Comparison of ENCODE assay signal across 3 worm cellular contexts in genomic region chrIII:7378522-7378921, ce11.
TF ChIP-seq lines count a peak whose summit lies in the region.

No protein-coding gene starts in this region.

TF ChIP-seq in whole organism, L3 larva, 47 proteins besides CTCF, POLR2A, EP300 and RAD21:
- TF ChIP-seq unc-39 (tag; optimal IDR thresholded peaks at IDR 0.05; lab: Kevin White, UChicago), result no peak
- TF ChIP-seq elt-3 (tag; optimal IDR thresholded peaks at IDR 0.05; lab: Kevin White, UChicago), result no peak
- TF ChIP-seq fkh-2 (tag; optimal IDR thresholded peaks at IDR 0.05; lab: Kevin White, UChicago), result no peak
- peak; percentile 21 for TF ChIP-seq ama-1 (optimal IDR thresholded peaks at IDR 0.05; lab: Kevin White, UChicago)
- no peak for TF ChIP-seq aly-2 (tag; optimal IDR thresholded peaks at IDR 0.05; lab: Kevin White, UChicago)
TF ChIP-seq in whole organism, L3 larva: peak in this region for 1.

TF ChIP-seq in whole organism, early embryonic, 17 proteins besides CTCF, POLR2A, EP300 and RAD21:
- TF ChIP-seq aly-1 (tag; optimal IDR thresholded peaks at IDR 0.05; lab: Kevin White, UChicago) (no peak), hmg-4 (GFP tag; optimal IDR thresholded peaks at IDR 0.05; lab: Kevin White, UChicago) (peak; percentile 15)

TF ChIP-seq in whole organism, young adult, 124 proteins besides CTCF, POLR2A, EP300 and RAD21:
- 0 out of 2 replicates have a peak, but pooled peaks have one; percentile 36 for TF ChIP-seq hsf-1 (GFP tag; IDR thresholded peaks at IDR 0.05; lab: Robert Waterston, UW)
- TF ChIP-seq Y95B8A.8 (GFP tag; IDR thresholded peaks at IDR 0.05; lab: Robert Waterston, UW), result no peak
- no peak for TF ChIP-seq ZK185.1 (tag; optimal IDR thresholded peaks at IDR 0.05; lab: Kevin White, UChicago; ENCODE audit: poor library complexity, severe bottlenecking)

Comparison
In these comparisons a context has a peak if more than half of its experiments do, and no peak if none do; other contexts are left out.
1. Of the 6 proteins assayed by ChIP-seq in both whole organism, young adult and whole organism, L3 larva: peak only in whole organism, young adult: none; only in whole organism, L3 larva: ama-1; in both: none; in neither: 5.